Worm (Caenorhabditis elegans) whole organism, L4 larva: ENCODE data around the gene str-165.

Experiments used
- D1046.2 ChIP-seq: fragments of 200-800 bp; sonication (Bioruptor generic); IDR thresholded peaks from 2 replicates; pipeline ENCODE4 v1.3.6; 2022; ENCODE audit warnings: missing genetic modification characterization, missing compliant biosample characterization
- ZK337.2 ChIP-seq: fragments of 200-800 bp; sonication (Bioruptor generic); IDR thresholded peaks from 2 replicates; pipeline ENCODE4 v1.3.6; 2022; ENCODE audit warnings: missing genetic modification reagents, missing genetic modification characterization, missing compliant biosample characterization
- aly-2 ChIP-seq: sonication (generic microtip); optimal IDR thresholded peaks from 2 replicates; lab custom pipeline; 2018; ENCODE audit warnings: missing biosample characterization, missing genetic modification characterization
- ceh-62 ChIP-seq: sonication (generic microtip); optimal IDR thresholded peaks from 2 replicates; lab custom pipeline; 2017; ENCODE audit warnings: missing biosample characterization, missing genetic modification characterization
- dmd-6 ChIP-seq: fragments of 200-800 bp; sonication (Bioruptor generic); IDR thresholded peaks from 2 replicates; pipeline ENCODE4 v1.3.6; 2022; ENCODE audit warnings: missing genetic modification reagents, missing genetic modification characterization, missing compliant biosample characterization
- madf-5 ChIP-seq, 2 experiments: fragments of 200-800 bp; sonication (Bioruptor generic); IDR thresholded peaks; 2 replicates each; pipeline ENCODE4 v1.3.6; 2022; ENCODE audit warnings: missing compliant biosample characterization in 2 of 2, missing genetic modification characterization in 2 of 2
- nhr-11 ChIP-seq: fragments of 150-350 bp; optimal IDR thresholded peaks from 2 replicates; lab custom pipeline; 2014; ENCODE audit warnings: missing biosample characterization, missing genetic modification characterization
- zag-1 ChIP-seq: fragments of 150-350 bp; optimal IDR thresholded peaks from 2 replicates; lab custom pipeline; 2014; ENCODE audit warnings: missing biosample characterization, missing genetic modification characterization

DNA sequence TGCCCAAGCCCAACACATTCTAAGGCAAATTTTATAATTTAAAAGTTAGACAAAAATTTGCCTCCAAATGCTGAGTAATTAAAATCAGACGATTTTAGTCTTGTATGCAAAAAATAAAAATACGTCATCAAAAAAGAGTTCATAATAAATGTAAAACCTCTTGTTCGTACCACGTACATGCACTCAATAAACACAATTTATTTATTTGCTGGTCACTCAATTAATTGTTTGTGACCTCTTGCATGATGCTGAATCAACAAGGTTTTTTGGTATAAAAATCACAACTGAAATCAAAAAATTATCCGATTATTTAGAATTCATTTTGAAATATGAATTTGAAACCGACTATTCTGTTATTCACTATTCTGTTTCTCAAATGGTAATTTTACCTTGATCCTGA is 19.3 kb downstream of the str-165 start, which contains the start of gene hpx-2:
- no peak for TF ChIP-seq madf-5 (GFP tag; IDR thresholded peaks at IDR 0.05; lab: Robert Waterston, UW)
- TF ChIP-seq zag-1 (tag; lab: Kevin White, UChicago): no peak
- TF ChIP-seq aly-2 (tag; lab: Kevin White, UChicago): no peak
- no peak for TF ChIP-seq nhr-11 (tag; lab: Kevin White, UChicago)
- no peak for TF ChIP-seq dmd-6
- no peak for TF ChIP-seq ceh-62 (tag; lab: Kevin White, UChicago)
- no peak for TF ChIP-seq D1046.2 (GFP tag; lab: Robert Waterston, UW)
- no peak for TF ChIP-seq ZK337.2 (GFP tag; lab: Robert Waterston, UW)
